Worm (Caenorhabditis elegans): Measurements from ENCODE around the gene mdt-15.

ce11 chrIII:5878215-5878614, 44.7 kb upstream of the mdt-15 start, which contains the start of the genes mig-21 and F01F1.2:
- TF ChIP-seq atf-7 (tag; optimal IDR thresholded peaks at IDR 0.05) (no peak), ekl-4 (GFP tag; IDR thresholded peaks at IDR 0.05) (no peak), K12H6.12 (tag; optimal IDR thresholded peaks at IDR 0.05) (no peak)

All from whole organism, young adult.